Worm (Caenorhabditis elegans) whole organism, early embryonic: ENCODE data around the gene C14C10.1.

ENCODE experiments used
- B0310.2 ChIP-seq: sonication (generic microtip); optimal IDR thresholded peaks from 2 replicates; lab custom pipeline; 2016; ENCODE audit warnings: mild to moderate bottlenecking, missing genetic modification characterization, missing compliant biosample characterization
- F13C5.2 ChIP-seq: sonication (generic microtip); optimal IDR thresholded peaks from 2 replicates; lab custom pipeline; 2017; ENCODE audit warnings: mild to moderate bottlenecking, missing genetic modification characterization, inconsistent platforms, missing compliant biosample characterization
- ama-1 ChIP-seq: fragments of 150-350 bp; optimal IDR thresholded peaks from 2 replicates; lab custom pipeline; 2014
- ceh-13 ChIP-seq: fragments of 200-800 bp; sonication (Bioruptor generic); optimal IDR thresholded peaks from 2 replicates; lab custom pipeline; 2018; ENCODE audit warnings: mild to moderate bottlenecking, missing genetic modification characterization, missing compliant biosample characterization
- ets-7 ChIP-seq: sonication (generic microtip); optimal IDR thresholded peaks from 2 replicates; lab custom pipeline; 2016; ENCODE audit warnings: missing genotype, missing genetic modification characterization, missing compliant biosample characterization
- flt-1 ChIP-seq: fragments of 200-800 bp; sonication (Bioruptor generic); IDR thresholded peaks from 2 replicates; pipeline ENCODE4 v1.3.6; 2022; ENCODE audit warnings: missing genetic modification characterization, missing compliant biosample characterization
- hmbx-1 ChIP-seq: sonication (generic microtip); optimal IDR thresholded peaks from 2 replicates; lab custom pipeline; 2016; ENCODE audit warnings: mild to moderate bottlenecking, missing genetic modification characterization, missing compliant biosample characterization
- hmg-4 ChIP-seq: fragments of 200-800 bp; sonication (Bioruptor generic); optimal IDR thresholded peaks from 2 replicates; lab custom pipeline; 2018; ENCODE audit warnings: mild to moderate bottlenecking, missing genetic modification characterization, missing compliant biosample characterization
- hnd-1 ChIP-seq: sonication (generic microtip); optimal IDR thresholded peaks from 2 replicates; lab custom pipeline; 2016; ENCODE audit warnings: missing genetic modification characterization, missing compliant biosample characterization
- scrt-1 ChIP-seq: fragments of 200-800 bp; sonication (Bioruptor generic); IDR thresholded peaks from 2 replicates; pipeline ENCODE4 v1.3.6; 2022; ENCODE audit warnings: missing genetic modification characterization, missing compliant biosample characterization
- sea-1 ChIP-seq: fragments of 200-800 bp; sonication (Bioruptor generic); conservative IDR thresholded peaks from 2 replicates; pipeline ENCODE4 v1.3.6; 2022; ENCODE audit warnings: missing genetic modification characterization, missing compliant biosample characterization
- tbx-11 ChIP-seq: fragments of 200-800 bp; sonication (Bioruptor generic); IDR thresholded peaks from 2 replicates; pipeline ENCODE4 v1.3.6; 2022; ENCODE audit warnings: missing genetic modification characterization, missing compliant biosample characterization
- tra-4 ChIP-seq: sonication (generic microtip); optimal IDR thresholded peaks from 2 replicates; lab custom pipeline; 2017; ENCODE audit warnings: missing genetic modification characterization, missing compliant biosample characterization

DNA sequence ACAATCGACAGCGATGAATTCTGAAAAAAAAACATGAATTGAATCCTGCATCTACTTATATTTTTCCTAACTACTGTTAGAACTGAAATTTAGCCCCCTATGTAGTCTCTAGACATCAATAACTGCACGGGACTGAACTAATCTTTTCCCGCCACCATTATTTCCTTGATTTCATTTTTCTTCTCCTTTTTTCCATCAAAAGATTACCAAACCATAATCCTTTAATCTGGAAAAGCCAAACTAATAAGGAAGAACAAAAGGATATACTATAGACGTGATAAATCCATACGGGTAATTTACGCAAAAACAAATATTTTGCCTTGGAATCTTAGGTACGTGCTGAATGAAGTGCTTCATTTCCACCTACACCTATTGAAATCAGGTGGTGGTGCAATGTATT lies 20.8 kb upstream of the C14C10.1 start:
- TF ChIP-seq ama-1 (lab: Kevin White, UChicago) (no peak), tbx-11 (GFP tag; lab: Robert Waterston, UW) (no peak), F13C5.2 (tag; lab: Kevin White, UChicago) (no peak), hmg-4 (no peak), flt-1 (GFP tag; lab: Robert Waterston, UW) (no peak), ets-7 (tag; lab: Kevin White, UChicago) (no peak), sea-1 (GFP tag; lab: Robert Waterston, UW) (no peak), hmbx-1 (tag; lab: Kevin White, UChicago) (no peak), hnd-1 (no peak), scrt-1 (GFP tag; lab: Robert Waterston, UW) (no peak), tra-4 (tag; lab: Kevin White, UChicago) (no peak), ceh-13 (GFP tag; lab: Kevin White, UChicago) (no peak), B0310.2 (tag; lab: Kevin White, UChicago) (no peak)
